Worm (Caenorhabditis elegans): ENCODE measurements around the gene Y51A2D.8.

Y51A2D.8 gene

DNA sequence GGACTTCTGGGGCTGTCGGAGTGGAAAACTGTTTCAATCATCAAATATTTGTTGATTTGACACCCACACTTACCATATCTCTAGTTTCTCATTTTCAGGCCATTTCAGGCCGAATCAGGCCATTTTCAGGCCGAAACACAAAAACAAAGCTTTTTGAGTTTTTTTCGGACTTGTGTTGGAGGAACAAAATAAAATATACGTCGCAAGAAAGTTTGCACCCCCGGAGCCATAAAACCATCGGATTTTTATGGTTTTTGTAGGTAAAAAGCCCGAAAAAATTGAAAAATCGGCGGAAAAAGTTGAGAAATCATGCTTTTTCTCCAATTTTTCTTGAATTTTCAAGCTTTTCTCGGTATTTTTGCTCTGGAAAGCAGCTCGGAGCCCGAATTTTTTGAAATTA is 45.1 kb downstream of the Y51A2D.8 start, which contains the start of gene Y51A2D.1:
Gene Y51A2D.1, plus strand, starts transcription at position 301 of the 400 bp plus-strand sequence.
- TF ChIP-seq mef-2 (tag; optimal IDR thresholded peaks at IDR 0.05) (no peak), Y116A8C.19 (tag; optimal IDR thresholded peaks at IDR 0.05; ENCODE audit: borderline replicate concordance) (no peak), ztf-11 (tag; optimal IDR thresholded peaks at IDR 0.05) (no peak), nhr-76 (tag; optimal IDR thresholded peaks at IDR 0.05) (no peak), pag-3 (tag; optimal IDR thresholded peaks at IDR 0.05; ENCODE audit: borderline replicate concordance, insufficient read depth) (no peak), dsc-1 (tag; optimal IDR thresholded peaks at IDR 0.05) (no peak), swsn-7 (tag; optimal IDR thresholded peaks at IDR 0.05) (no peak), unc-86 (tag; optimal IDR thresholded peaks at IDR 0.05) (no peak), fkh-4 (tag; optimal IDR thresholded peaks at IDR 0.05; ENCODE audit: borderline replicate concordance) (no peak)

DNA sequence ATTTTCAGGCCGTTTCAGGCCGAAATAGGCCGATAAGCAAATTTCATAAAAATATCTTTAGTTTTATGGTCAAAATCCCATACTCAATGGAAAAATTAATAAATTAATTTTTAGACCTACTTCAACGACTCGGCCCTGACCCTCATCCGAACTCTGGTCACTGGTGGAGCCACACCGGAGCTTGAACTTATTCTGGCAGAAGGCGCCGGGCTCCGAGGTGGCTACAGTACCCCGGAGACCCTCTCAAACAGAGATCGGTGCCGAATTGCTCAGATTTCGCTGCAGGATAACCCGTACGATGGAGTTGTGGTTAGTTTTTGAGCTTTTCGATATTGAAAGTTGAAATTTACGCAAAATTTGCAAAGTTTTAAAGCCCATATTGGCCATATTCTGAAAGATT is 46.9 kb downstream of the Y51A2D.8 start:
- no peak for TF ChIP-seq nhr-20 (tag; optimal IDR thresholded peaks at IDR 0.05)
- no peak for TF ChIP-seq fos-1 (tag; optimal IDR thresholded peaks at IDR 0.05)
- TF ChIP-seq jun-1 (tag; optimal IDR thresholded peaks at IDR 0.05) = no peak
- no peak for TF ChIP-seq nhr-84 (tag; optimal IDR thresholded peaks at IDR 0.05)
- no peak for TF ChIP-seq nhr-19 (GFP tag; conservative IDR thresholded peaks at IDR 0.05)
- TF ChIP-seq sptf-1 (tag; optimal IDR thresholded peaks at IDR 0.05) = no peak
- TF ChIP-seq ceh-63 (GFP tag; optimal IDR thresholded peaks at IDR 0.05) = no peak

DNA sequence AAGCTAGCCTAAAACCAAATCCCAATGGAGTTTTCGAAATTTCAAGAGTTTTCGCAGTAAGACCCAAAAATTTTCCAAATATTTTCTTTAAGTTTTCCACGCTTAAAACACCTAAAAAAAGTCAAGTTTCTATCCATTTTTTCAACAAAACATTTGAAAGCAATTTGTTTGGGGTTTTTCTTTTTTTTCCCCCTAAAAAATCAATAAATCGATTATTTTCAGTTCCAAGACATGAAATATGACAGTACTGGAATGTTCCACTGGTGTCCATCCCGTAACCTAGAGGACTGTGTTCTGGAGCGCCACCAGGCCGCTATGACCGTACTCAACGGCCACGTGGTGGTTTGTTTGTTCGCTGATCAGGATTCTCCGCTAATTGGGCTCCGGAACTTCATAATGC is 49.0 kb downstream of the Y51A2D.8 start:
- TF ChIP-seq rnt-1 (tag; optimal IDR thresholded peaks at IDR 0.05) (no peak), skn-1 (tag; optimal IDR thresholded peaks at IDR 0.05) (no peak), ama-1 (optimal IDR thresholded peaks at IDR 0.05) (no peak), dpl-1 (GFP tag; optimal IDR thresholded peaks at IDR 0.05) (no peak), pqm-1 (tag; optimal IDR thresholded peaks at IDR 0.05) (no peak), nhr-28 (tag; optimal IDR thresholded peaks at IDR 0.05) (no peak), efl-1 (optimal IDR thresholded peaks at IDR 0.05) (no peak), efl-1 (GFP tag; optimal IDR thresholded peaks at IDR 0.05 in 1 of 2) (no peak), ceh-8 (GFP tag; optimal IDR thresholded peaks at IDR 0.05) (no peak), ztf-4 (tag; optimal IDR thresholded peaks at IDR 0.05) (no peak), elt-2 (tag; optimal IDR thresholded peaks at IDR 0.05) (no peak), egl-27 (tag; optimal IDR thresholded peaks at IDR 0.05) (no peak), aly-2 (tag; optimal IDR thresholded peaks at IDR 0.05) (no peak), lin-15B (tag; optimal IDR thresholded peaks at IDR 0.05) (no peak), fkh-8 (tag; optimal IDR thresholded peaks at IDR 0.05) (no peak), lin-13 (GFP tag; optimal IDR thresholded peaks at IDR 0.05) (no peak), sox-4 (tag; optimal IDR thresholded peaks at IDR 0.05) (no peak), aha-1 (tag; optimal IDR thresholded peaks at IDR 0.05) (no peak)
